Fruit fly (Drosophila melanogaster): ENCODE measurements around the gene elm.

DNA sequence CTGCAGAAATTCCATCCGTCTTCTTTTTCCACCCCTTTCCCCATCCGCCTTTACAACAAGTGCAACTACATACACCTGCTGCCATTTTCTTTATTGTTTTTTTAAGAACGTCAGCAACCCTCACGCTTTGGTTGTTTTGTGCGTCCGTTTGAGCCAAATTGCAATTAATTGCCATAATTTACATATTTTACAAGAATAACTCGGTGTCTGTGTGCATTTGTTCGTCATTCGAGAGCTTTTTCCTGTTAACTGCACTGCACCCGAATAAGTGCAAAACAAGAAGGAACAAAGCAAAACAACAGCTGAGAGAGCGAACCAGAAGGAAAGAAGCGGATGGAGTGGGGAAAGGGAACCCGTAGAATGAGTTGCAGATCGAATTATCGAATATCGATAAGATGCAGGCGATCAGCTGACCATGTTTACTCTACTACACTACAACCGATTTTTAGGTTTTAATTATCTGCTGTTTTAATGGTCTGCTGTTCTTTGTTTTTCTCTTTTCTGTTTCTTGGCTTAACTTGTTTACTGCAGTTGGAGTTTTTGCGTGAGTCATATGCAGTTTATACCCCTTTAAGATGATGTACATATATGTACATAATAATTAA lies 16.1 kb upstream of the elm start:
- TF ChIP-seq Sin3A (optimal IDR thresholded peaks at IDR 0.05) (no peak), Myc (optimal IDR thresholded peaks at IDR 0.05) (no peak), ttk (optimal IDR thresholded peaks at IDR 0.05) (no peak), h (optimal IDR thresholded peaks at IDR 0.05) (no peak), psq (optimal IDR thresholded peaks at IDR 0.05) (no peak), insv (optimal IDR thresholded peaks at IDR 0.05) (no peak)
